Worm (Caenorhabditis elegans) whole organism, midembryonic: ENCODE measurements around the gene H04D03.2.
"Not testable (repeated sequence)": the region's sequence is repeated elsewhere in the genome, so short reads cannot be mapped to it uniquely, and the experiment has no call there.

ENCODE experiments used
- T22C8.4 ChIP-seq: fragments of 200-800 bp; sonication (Bioruptor generic); IDR thresholded peaks from 2 replicates; pipeline ENCODE4 v1.3.6; 2022; ENCODE audit warnings: missing genetic modification characterization, missing compliant biosample characterization
- cog-1 ChIP-seq: sonication (generic microtip); optimal IDR thresholded peaks from 2 replicates; lab custom pipeline; 2016; ENCODE audit warnings: missing genetic modification characterization, missing compliant biosample characterization
- flt-1 ChIP-seq: fragments of 200-800 bp; sonication (Bioruptor generic); IDR thresholded peaks from 2 replicates; pipeline ENCODE4 v1.3.6; 2022; ENCODE audit warnings: missing genetic modification characterization, missing compliant biosample characterization
- klf-2 ChIP-seq: fragments of 200-800 bp; sonication (Bioruptor generic); conservative IDR thresholded peaks from 2 replicates; pipeline ENCODE4 v1.3.6; 2022; ENCODE audit warnings: missing genetic modification reagents, missing genetic modification characterization, missing compliant biosample characterization
- med-1 ChIP-seq: sonication (generic microtip); optimal IDR thresholded peaks from 2 replicates; lab custom pipeline; 2017; ENCODE audit warnings: missing genetic modification characterization, mild to moderate bottlenecking, missing compliant biosample characterization, antibody characterized with exemption, missing genetic modification reagents; ENCODE audit not compliant: insufficient read depth
- ref-1 ChIP-seq: fragments of 200-800 bp; sonication (Bioruptor generic); conservative IDR thresholded peaks from 2 replicates; pipeline ENCODE4 v1.3.6; 2022; ENCODE audit warnings: missing genetic modification reagents, missing genetic modification characterization, missing compliant biosample characterization
- tab-1 ChIP-seq: fragments of 200-800 bp; sonication (Bioruptor generic); IDR thresholded peaks from 2 replicates; pipeline ENCODE4 v1.3.6; 2022; ENCODE audit warnings: missing genetic modification characterization, missing compliant biosample characterization
- ztf-23 ChIP-seq: fragments of 200-800 bp; sonication (Bioruptor generic); IDR thresholded peaks from 2 replicates; pipeline ENCODE4 v1.3.6; 2022; ENCODE audit warnings: missing genetic modification reagents, missing genetic modification characterization, missing compliant biosample characterization
- ztf-29 ChIP-seq: fragments of 200-800 bp; sonication (Bioruptor generic); IDR thresholded peaks from 2 replicates; pipeline ENCODE4 v1.3.6; 2022; ENCODE audit warnings: missing genetic modification reagents, missing genetic modification characterization, missing compliant biosample characterization

Gene H04D03.2

DNA sequence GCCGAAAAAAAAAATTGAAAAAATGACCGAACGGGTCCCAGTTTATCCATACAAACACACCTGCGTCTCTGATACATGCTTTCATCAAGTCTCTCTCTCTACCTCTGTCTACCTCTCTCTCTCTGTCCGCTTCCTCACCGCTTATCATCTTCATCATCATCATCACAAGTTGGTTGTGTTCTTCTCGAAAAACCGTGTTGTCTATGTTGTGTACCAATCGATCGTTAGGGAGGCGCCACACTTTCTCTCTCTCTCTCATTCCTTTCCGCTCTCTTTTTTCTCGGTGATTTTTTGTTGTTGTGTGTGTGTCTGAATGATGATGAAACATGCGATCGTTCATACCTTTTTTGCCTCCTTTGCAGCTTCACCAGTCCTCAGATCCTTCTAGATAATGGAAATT is 21.4 kb upstream of the H04D03.2 start:
- no peak for TF ChIP-seq T22C8.4
- TF ChIP-seq ztf-29 (GFP tag; lab: Robert Waterston, UW), result no peak
- TF ChIP-seq tab-1 (GFP tag; lab: Robert Waterston, UW), result no peak
- TF ChIP-seq klf-2 (GFP tag; lab: Robert Waterston, UW), result no peak
- TF ChIP-seq flt-1 (GFP tag; lab: Robert Waterston, UW), result no peak
- no peak for TF ChIP-seq cog-1
- no peak for TF ChIP-seq ref-1 (GFP tag; lab: Robert Waterston, UW)
- TF ChIP-seq ztf-23 (GFP tag; lab: Robert Waterston, UW), result no peak
- no peak for TF ChIP-seq med-1

DNA sequence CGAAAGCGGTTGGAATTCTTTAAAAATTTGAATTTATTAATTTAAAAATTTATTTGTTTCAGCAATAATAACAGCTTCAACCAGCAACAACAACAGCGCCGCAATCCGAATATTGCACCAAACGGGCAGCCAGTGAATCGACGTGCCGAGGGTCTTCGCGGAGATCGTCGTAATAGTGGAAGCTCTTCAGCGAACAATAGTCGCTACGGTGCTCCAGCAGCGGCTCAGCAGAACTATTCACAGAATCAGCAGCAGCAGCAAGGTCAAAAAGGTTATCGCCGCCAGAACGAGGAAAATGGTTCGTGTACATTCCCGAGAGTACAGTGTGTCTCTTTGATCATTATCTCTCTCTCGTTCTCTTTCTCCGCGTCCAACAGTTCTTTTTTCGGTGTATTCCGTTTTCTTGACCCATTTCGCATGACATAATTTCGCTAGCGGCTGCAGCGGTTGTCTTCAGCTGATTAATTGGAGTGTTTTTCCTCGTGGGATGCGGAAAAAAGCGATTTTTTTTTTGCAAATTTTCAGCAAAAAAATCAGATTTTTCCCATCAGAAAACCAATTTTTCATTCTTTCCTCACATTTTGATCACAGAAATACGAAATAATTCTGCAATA is 20.8 kb upstream of the H04D03.2 start:
- TF ChIP-seq med-1, result no peak
- no peak for TF ChIP-seq cog-1
- no peak for TF ChIP-seq tab-1 (GFP tag; lab: Robert Waterston, UW)

DNA sequence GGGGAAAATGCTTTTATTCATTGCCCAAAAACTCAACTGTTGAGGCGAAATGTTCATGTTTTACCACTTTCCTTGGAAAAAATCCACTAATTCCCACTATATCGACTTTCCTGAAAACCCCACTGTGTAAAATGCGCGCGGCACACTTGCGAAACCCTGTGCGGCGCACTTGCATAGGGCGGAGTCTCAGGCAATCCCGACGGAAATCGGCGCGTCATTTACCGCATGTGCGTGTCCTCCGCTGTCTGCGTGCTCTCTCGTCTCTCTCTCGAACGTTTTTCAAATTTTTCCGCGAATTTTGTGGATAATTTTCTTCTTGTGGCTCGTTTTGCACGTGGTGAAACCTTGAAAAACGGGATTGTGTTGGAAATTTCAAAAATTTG is 18.9 kb upstream of the H04D03.2 start, which contains the start of gene atx-2:
Gene atx-2 (plus strand): TSS at position 226 of the 383 bp plus-strand sequence.
- TF ChIP-seq tab-1 (GFP tag; lab: Robert Waterston, UW), result peak; percentile 98
- peak; percentile 98 for TF ChIP-seq ztf-29 (GFP tag; lab: Robert Waterston, UW)
- TF ChIP-seq cog-1, result peak; percentile 95
- peak; percentile 99 for TF ChIP-seq flt-1 (GFP tag; lab: Robert Waterston, UW)
- TF ChIP-seq ref-1 (GFP tag; lab: Robert Waterston, UW), result peak; percentile 91
- TF ChIP-seq med-1, result peak; percentile 99
- peak; percentile 99 for TF ChIP-seq klf-2 (GFP tag; lab: Robert Waterston, UW)
- peak; percentile 98 for TF ChIP-seq T22C8.4
- peak; percentile 98 for TF ChIP-seq ztf-23 (GFP tag; lab: Robert Waterston, UW)

DNA sequence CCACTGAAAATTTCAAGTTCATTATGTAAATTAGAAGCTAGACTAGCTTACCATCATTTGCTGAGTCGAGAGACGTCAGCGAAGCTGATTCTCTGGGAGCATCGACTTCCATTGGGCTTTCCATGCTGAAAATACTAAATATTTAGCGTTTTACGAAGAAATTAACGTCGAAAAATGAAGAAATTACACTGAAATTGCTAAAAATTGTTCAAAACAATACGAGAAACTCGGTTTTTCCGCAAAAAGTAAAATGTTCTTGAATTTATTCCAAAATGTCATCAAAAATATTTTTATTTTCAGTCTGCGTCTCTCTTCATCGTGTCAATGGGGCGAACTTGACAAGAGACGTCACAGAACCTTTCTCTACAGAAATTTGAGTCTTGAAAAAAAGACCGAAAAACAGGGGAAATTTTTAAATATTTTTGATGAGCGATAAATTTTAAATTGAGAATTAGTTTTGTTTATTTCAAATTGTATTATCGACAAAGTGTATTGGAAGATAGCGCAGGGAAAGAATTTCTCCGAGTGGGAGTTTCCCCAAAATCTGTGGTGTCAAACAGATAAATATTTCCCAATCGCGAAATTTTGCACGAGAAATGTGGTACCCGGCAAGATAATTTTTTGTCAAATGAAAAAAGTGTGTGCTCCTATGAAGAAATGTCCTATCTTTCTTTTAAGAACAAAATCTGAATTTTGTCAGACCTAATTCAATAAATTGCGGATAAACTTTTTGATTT is 18.4 kb upstream of the H04D03.2 start, which contains the start of gene ecps-1:
Gene ecps-1 (minus strand): TSS at position 125 of the 737 bp plus-strand sequence.
- TF ChIP-seq ztf-23 (GFP tag; lab: Robert Waterston, UW) (peak; percentile 90), T22C8.4 (0 out of 2 replicates have a peak, but pooled peaks have one; percentile 6), tab-1 (GFP tag; lab: Robert Waterston, UW) (no peak), ztf-29 (GFP tag; lab: Robert Waterston, UW) (0 out of 2 replicates have a peak, but pooled peaks have one; percentile 39), ref-1 (GFP tag; lab: Robert Waterston, UW) (no peak), cog-1 (peak; percentile 59), med-1 (no peak), flt-1 (GFP tag; lab: Robert Waterston, UW) (peak; percentile 77), klf-2 (GFP tag; lab: Robert Waterston, UW) (peak; percentile 79)

DNA sequence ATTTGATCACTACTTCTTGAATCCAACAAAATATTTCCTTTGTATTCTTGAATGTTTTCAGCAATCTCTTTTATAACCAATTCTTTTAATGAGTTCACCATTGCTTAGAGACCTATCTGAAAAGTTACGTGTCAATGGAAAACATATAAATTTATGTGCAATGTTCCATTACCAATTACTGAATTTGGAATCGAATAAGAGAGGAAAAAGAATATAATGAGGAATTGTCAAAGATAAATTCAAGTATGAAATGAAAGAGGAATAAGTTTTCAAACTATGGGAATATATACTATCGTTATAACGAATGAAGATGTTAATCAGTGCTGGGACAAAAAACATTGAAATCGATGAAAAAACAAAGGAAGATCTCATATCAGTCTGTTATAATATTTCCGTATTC is 8.8 kb upstream of the H04D03.2 start, which contains the start of gene H04D03.4:
Gene H04D03.4 (minus strand): TSS at position 101 of the 400 bp plus-strand sequence.
- TF ChIP-seq med-1, result no peak
- no peak for TF ChIP-seq klf-2 (GFP tag; lab: Robert Waterston, UW)
- no peak for TF ChIP-seq T22C8.4
- no peak for TF ChIP-seq cog-1
- TF ChIP-seq flt-1 (GFP tag; lab: Robert Waterston, UW), result no peak

DNA sequence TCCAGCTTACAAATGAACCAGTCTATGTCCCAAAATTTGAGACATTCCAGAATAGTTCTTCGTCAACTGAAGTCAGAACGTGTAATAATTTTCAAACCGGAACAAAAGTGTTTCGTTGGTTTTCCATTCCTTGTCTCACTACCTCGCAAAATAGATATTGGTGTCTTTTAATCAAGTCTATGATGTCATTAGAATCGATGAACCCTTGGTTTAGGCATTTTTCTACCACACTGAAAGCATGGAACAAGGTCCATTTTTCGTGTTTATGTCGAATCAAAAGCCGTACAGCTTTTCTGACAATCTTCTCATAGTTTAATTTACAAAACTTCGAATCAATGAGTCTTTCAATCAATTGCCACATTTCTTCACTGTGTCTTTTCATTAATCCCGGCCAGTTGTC is 4.5 kb upstream of the H04D03.2 start, which contains the start of gene H04D03.7:
Gene H04D03.7 (minus strand): TSS at position 101 of the 400 bp plus-strand sequence.
- TF ChIP-seq T22C8.4 (no peak), flt-1 (GFP tag; lab: Robert Waterston, UW) (no peak), med-1 (no peak), ztf-23 (GFP tag; lab: Robert Waterston, UW) (no peak), ztf-29 (GFP tag; lab: Robert Waterston, UW) (no peak), tab-1 (GFP tag; lab: Robert Waterston, UW) (no peak), ref-1 (GFP tag; lab: Robert Waterston, UW) (no peak), cog-1 (no peak), klf-2 (GFP tag; lab: Robert Waterston, UW) (no peak)

DNA sequence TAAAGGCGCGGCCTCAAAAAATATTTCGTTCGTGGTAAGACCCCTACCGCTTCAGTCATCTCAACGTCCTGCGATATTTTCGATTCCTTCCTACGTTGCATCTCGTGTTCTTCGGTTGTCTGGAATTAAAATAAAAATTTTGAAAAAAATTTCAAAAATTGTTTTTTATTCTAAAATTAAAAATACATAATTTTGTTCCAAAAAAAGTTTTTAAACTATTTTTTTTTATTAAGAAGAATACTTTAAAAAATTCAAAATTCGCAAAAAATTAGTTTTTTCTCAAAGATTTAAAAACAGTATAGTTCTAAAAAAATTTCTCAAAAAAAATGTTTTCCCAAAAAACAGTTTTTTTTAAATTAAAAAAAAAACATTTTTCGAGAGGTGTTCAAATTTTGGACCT is 3.4 kb downstream of the H04D03.2 start, which contains the start of gene H04D03.6:
Gene H04D03.6 (minus strand): TSS at position 101 of the 400 bp plus-strand sequence.
- not testable (repeated sequence) for TF ChIP-seq T22C8.4; cog-1; klf-2 (GFP tag; lab: Robert Waterston, UW)

DNA sequence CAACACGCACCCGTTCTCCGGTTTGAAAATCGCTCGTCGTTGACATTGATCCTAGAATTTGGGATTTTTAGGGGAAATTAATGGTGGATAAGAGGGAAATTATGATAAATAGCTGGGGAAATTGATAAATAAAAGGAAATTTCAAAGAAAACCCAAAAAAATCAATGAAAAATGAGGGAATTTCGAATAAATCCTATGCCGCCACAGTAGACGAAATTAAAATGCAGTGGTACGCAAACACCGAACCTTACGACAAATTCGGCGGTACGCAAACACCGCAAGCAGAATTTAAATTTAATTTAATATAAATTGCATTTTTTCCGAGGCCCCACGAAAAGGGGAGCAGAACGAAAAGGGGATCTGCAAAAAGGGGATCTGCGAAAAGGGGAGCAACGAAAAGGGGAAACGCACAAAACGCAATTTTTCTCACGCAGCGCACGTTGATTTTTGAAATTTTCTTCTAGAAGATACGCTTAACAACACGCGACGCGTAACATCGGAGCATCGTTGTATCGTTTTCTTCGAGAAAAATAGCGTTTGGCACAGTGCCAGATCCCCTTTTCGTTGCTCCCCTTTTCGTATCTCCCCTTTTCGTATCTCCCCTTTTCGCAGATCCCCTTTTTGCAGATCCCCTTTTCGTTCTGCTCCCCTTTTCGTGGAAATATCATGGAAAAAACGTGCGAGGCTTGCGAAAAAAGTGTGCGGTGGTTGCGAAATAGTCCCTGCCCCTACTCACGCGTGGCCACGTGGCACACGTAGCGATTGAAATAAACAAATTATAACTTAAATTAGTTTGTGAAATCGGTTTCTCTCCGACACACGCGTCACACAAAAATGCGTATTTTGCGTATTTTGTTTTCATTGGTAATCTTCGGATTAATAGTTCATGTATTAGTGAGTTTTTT is 6.0 kb downstream of the H04D03.2 start, which contains the start of the genes smrd-1 and enu-3.1:
Gene smrd-1 (minus strand): TSS at position 51 of the 905 bp plus-strand sequence.
Gene enu-3.1 (plus strand): TSS at position 339 of the 905 bp plus-strand sequence.
- peak; percentile 72 for TF ChIP-seq flt-1 (GFP tag; lab: Robert Waterston, UW)
- TF ChIP-seq ztf-23 (GFP tag; lab: Robert Waterston, UW), result peak; percentile 84
- 0 out of 2 replicates have a peak, but pooled peaks have one; percentile 33 for TF ChIP-seq klf-2 (GFP tag; lab: Robert Waterston, UW)
- peak; percentile 34; the same call in 1 of the 2 replicates for TF ChIP-seq ztf-29 (GFP tag; lab: Robert Waterston, UW)

DNA sequence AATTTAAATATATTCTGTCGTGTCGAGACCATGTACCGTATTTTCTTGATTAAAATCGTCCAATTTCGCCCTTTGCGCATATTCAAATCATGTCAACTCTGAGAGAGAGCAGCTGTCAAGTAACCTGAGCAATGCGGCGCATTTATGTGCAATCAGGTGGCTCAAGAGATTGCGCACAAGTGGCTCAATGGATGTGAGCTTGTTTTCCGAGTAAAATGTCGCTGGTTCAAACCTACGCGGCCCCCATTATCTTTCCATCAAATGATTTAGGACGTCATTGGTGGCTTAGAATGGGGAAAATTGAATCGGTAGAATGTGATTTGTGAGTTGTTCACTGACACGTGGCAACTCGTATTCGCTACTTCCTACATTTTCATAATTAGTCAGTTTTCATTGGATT is 10.1 kb downstream of the H04D03.2 start:
- TF ChIP-seq flt-1 (GFP tag; lab: Robert Waterston, UW) (peak; percentile 83), ref-1 (GFP tag; lab: Robert Waterston, UW) (peak; percentile 59; the same call in 1 of the 2 replicates), med-1 (no peak), T22C8.4 (peak; percentile 51; the same call in 1 of the 2 replicates), ztf-23 (GFP tag; lab: Robert Waterston, UW) (peak; percentile 71; the same call in 1 of the 2 replicates), ztf-29 (GFP tag; lab: Robert Waterston, UW) (no peak), klf-2 (GFP tag; lab: Robert Waterston, UW) (no peak; the same call in 1 of the 2 replicates), cog-1 (peak; percentile 52), tab-1 (GFP tag; lab: Robert Waterston, UW) (peak; percentile 79)
